Worm (Caenorhabditis elegans) whole organism, L1 larva: Measurements from ENCODE around the gene K01A6.6.

ENCODE experiments used
- C04F5.9 ChIP-seq: sonication (generic microtip); optimal IDR thresholded peaks from 2 replicates; lab custom pipeline; 2016; ENCODE audit warnings: missing genetic modification characterization, missing compliant biosample characterization
- C16A3.4 ChIP-seq: fragments of 150-350 bp; optimal IDR thresholded peaks from 2 replicates; lab custom pipeline; 2014; ENCODE audit warnings: missing biosample characterization, missing genetic modification characterization
- C34B4.2 ChIP-seq: sonication (generic microtip); optimal IDR thresholded peaks from 2 replicates; lab custom pipeline; 2017; ENCODE audit warnings: mild to moderate bottlenecking, missing genetic modification characterization, missing compliant biosample characterization
- Y116A8C.19 ChIP-seq: sonication (generic microtip); optimal IDR thresholded peaks from 2 replicates; lab custom pipeline; 2016; ENCODE audit warnings: missing compliant biosample characterization, missing genetic modification characterization, borderline replicate concordance
- aha-1 ChIP-seq: fragments of 150-350 bp; optimal IDR thresholded peaks from 2 replicates; lab custom pipeline; 2014; ENCODE audit warnings: missing biosample characterization, missing genetic modification characterization
- aly-2 ChIP-seq: fragments of 150-350 bp; optimal IDR thresholded peaks from 2 replicates; lab custom pipeline; 2014; ENCODE audit warnings: missing biosample characterization, missing genetic modification characterization
- blmp-1 ChIP-seq: fragments of 150-350 bp; optimal IDR thresholded peaks from 2 replicates; lab custom pipeline; 2014; ENCODE audit warnings: missing biosample characterization, missing genetic modification characterization
- ceh-8 ChIP-seq: fragments of 200-800 bp; sonication (Bioruptor generic); optimal IDR thresholded peaks from 2 replicates; lab custom pipeline; 2018; ENCODE audit warnings: mild to moderate bottlenecking, missing genetic modification characterization, moderate library complexity, missing compliant biosample characterization
- ceh-88 ChIP-seq: fragments of 200-800 bp; sonication (Bioruptor generic); IDR thresholded peaks from 2 replicates; pipeline ENCODE4 v1.3.6; 2022; ENCODE audit warnings: missing genetic modification characterization, missing compliant biosample characterization
- ceh-90 ChIP-seq: sonication (generic microtip); optimal IDR thresholded peaks from 2 replicates; lab custom pipeline; 2016; ENCODE audit warnings: missing genetic modification characterization, missing compliant biosample characterization
- ces-1 ChIP-seq: fragments of 150-350 bp; optimal IDR thresholded peaks from 2 replicates; lab custom pipeline; 2014; ENCODE audit warnings: missing biosample characterization, missing genetic modification reagents, missing genetic modification characterization
- efl-1 ChIP-seq, 4 experiments: fragments of 150-350 bp; optimal IDR thresholded peaks in 3 of 4; peaks in 1 of 4; 1 replicate in 1 of 4; 2 replicates in 3 of 4; lab custom pipeline; 2014; ENCODE audit warnings: missing biosample characterization in 2 of 4, missing genetic modification characterization in 2 of 4, missing genetic modification reagents in 2 of 4
- egl-13 ChIP-seq: sonication (generic microtip); optimal IDR thresholded peaks from 2 replicates; lab custom pipeline; 2016; ENCODE audit warnings: missing genotype, missing genetic modification reagents, missing genetic modification characterization, missing compliant biosample characterization
- elt-2 ChIP-seq: sonication (generic microtip); optimal IDR thresholded peaks from 2 replicates; lab custom pipeline; 2016; ENCODE audit warnings: missing genetic modification characterization, mild to moderate bottlenecking, inconsistent platforms, missing compliant biosample characterization, missing genetic modification reagents
- elt-3 ChIP-seq, 6 experiments: fragments of 150-350 bp in 1 of 6; sonication (generic microtip); optimal IDR thresholded peaks; 2 replicates each; lab custom pipeline; 2017 to 2018; ENCODE audit warnings: missing biosample characterization in 6 of 6, missing genetic modification characterization in 6 of 6, inconsistent platforms in 1 of 6
- ets-5 ChIP-seq: fragments of 200-800 bp; sonication (Bioruptor generic); IDR thresholded peaks from 2 replicates; pipeline ENCODE4 v1.3.6; 2022; ENCODE audit warnings: missing genetic modification characterization, missing compliant biosample characterization
- fkh-4 ChIP-seq: sonication (generic microtip); optimal IDR thresholded peaks from 2 replicates; lab custom pipeline; 2016; ENCODE audit warnings: missing compliant biosample characterization, missing genetic modification characterization, borderline replicate concordance
- hlh-4 ChIP-seq: sonication (generic microtip); optimal IDR thresholded peaks from 2 replicates; lab custom pipeline; 2016; ENCODE audit warnings: mild to moderate bottlenecking, missing genetic modification characterization, missing compliant biosample characterization
- hpl-2 ChIP-seq: fragments of 150-350 bp; optimal IDR thresholded peaks from 2 replicates; lab custom pipeline; 2014; ENCODE audit warnings: missing biosample characterization, missing genetic modification reagents, missing genetic modification characterization
- irx-1 ChIP-seq: sonication (generic microtip); optimal IDR thresholded peaks from 2 replicates; lab custom pipeline; 2016; ENCODE audit warnings: missing genetic modification characterization, missing compliant biosample characterization
- isw-1 ChIP-seq: fragments of 200-800 bp; sonication (Bioruptor generic); IDR thresholded peaks from 2 replicates; pipeline ENCODE4 v1.3.6; 2022; ENCODE audit warnings: missing genetic modification characterization, missing compliant biosample characterization
- jun-1 ChIP-seq: fragments of 150-350 bp; optimal IDR thresholded peaks from 2 replicates; lab custom pipeline; 2014; ENCODE audit warnings: missing biosample characterization, missing genetic modification reagents, missing genetic modification characterization
- lin-13 ChIP-seq: fragments of 150-350 bp; optimal IDR thresholded peaks from 2 replicates; lab custom pipeline; 2014; ENCODE audit warnings: missing biosample characterization, missing genetic modification reagents, missing genetic modification characterization
- lin-15B ChIP-seq: fragments of 150-350 bp; sonication (generic microtip); optimal IDR thresholded peaks from 3 replicates; lab custom pipeline; 2014; ENCODE audit warnings: missing biosample characterization, missing genetic modification characterization
- lsy-2 ChIP-seq, 2 experiments: fragments of 150-350 bp; optimal IDR thresholded peaks; 2 replicates each; lab custom pipeline; 2014; ENCODE audit warnings: missing biosample characterization in 2 of 2, missing genetic modification characterization in 2 of 2
- mef-2 ChIP-seq: fragments of 150-350 bp; optimal IDR thresholded peaks from 2 replicates; lab custom pipeline; 2014; ENCODE audit warnings: missing biosample characterization, missing genetic modification characterization
- mep-1 ChIP-seq: fragments of 150-350 bp; optimal IDR thresholded peaks from 2 replicates; lab custom pipeline; 2014; ENCODE audit warnings: missing biosample characterization, missing genetic modification characterization
- nhr-11 ChIP-seq: fragments of 150-350 bp; optimal IDR thresholded peaks from 2 replicates; lab custom pipeline; 2014; ENCODE audit warnings: missing biosample characterization, missing genetic modification characterization
- nhr-12 ChIP-seq: sonication (generic microtip); optimal IDR thresholded peaks from 2 replicates; lab custom pipeline; 2017; ENCODE audit warnings: missing biosample characterization, missing genetic modification characterization
- nhr-237 ChIP-seq: fragments of 150-350 bp; optimal IDR thresholded peaks from 2 replicates; lab custom pipeline; 2014; ENCODE audit warnings: missing biosample characterization, missing genetic modification characterization
- nhr-47 ChIP-seq: sonication (generic microtip); optimal IDR thresholded peaks from 2 replicates; lab custom pipeline; 2016; ENCODE audit warnings: mild to moderate bottlenecking, missing genetic modification characterization, moderate library complexity, missing compliant biosample characterization
- nhr-85 ChIP-seq: sonication (generic microtip); peaks from one replicate; lab custom pipeline; 2016; ENCODE audit warnings: missing genetic modification characterization, inconsistent platforms, missing compliant biosample characterization
- pax-3 ChIP-seq: fragments of 200-800 bp; sonication (Bioruptor generic); optimal IDR thresholded peaks from 2 replicates; lab custom pipeline; 2018; ENCODE audit warnings: mild to moderate bottlenecking, missing genetic modification characterization, moderate library complexity, missing compliant biosample characterization
- pqm-1 ChIP-seq: sonication (generic microtip); optimal IDR thresholded peaks from 3 replicates; lab custom pipeline; 2017; ENCODE audit warnings: missing biosample characterization, missing genetic modification characterization
- rnt-1 ChIP-seq: sonication (generic microtip); optimal IDR thresholded peaks from 2 replicates; lab custom pipeline; 2016; ENCODE audit warnings: mild to moderate bottlenecking, missing genetic modification characterization, moderate library complexity, missing compliant biosample characterization
- skn-1 ChIP-seq: fragments of 150-350 bp; optimal IDR thresholded peaks from 2 replicates; lab custom pipeline; 2014; ENCODE audit warnings: missing biosample characterization, missing genetic modification characterization
- sox-4 ChIP-seq: sonication (generic microtip); optimal IDR thresholded peaks from 2 replicates; lab custom pipeline; 2016; ENCODE audit warnings: missing genetic modification characterization, missing compliant biosample characterization
- sptf-1 ChIP-seq: fragments of 150-350 bp; optimal IDR thresholded peaks from 2 replicates; lab custom pipeline; 2014; ENCODE audit warnings: missing biosample characterization, missing genetic modification characterization
- unc-62 ChIP-seq: fragments of 150-350 bp; optimal IDR thresholded peaks from 2 replicates; lab custom pipeline; 2014; ENCODE audit warnings: missing biosample characterization, missing genetic modification reagents, missing genetic modification characterization
- unc-86 ChIP-seq: sonication (generic microtip); optimal IDR thresholded peaks from 2 replicates; lab custom pipeline; 2016; ENCODE audit warnings: missing genetic modification characterization, missing compliant biosample characterization
- unc-98 ChIP-seq: fragments of 200-800 bp; sonication (Bioruptor generic); IDR thresholded peaks from 2 replicates; pipeline ENCODE4 v1.3.6; 2022; ENCODE audit warnings: missing genetic modification characterization, missing compliant biosample characterization
- xbp-1 ChIP-seq: sonication (generic microtip); optimal IDR thresholded peaks from 2 replicates; lab custom pipeline; 2016; ENCODE audit warnings: missing genetic modification characterization, missing compliant biosample characterization
- ztf-11 ChIP-seq, 2 experiments: sonication (generic microtip); optimal IDR thresholded peaks; 2 replicates each; lab custom pipeline; 2016 to 2017; ENCODE audit warnings: missing genetic modification characterization in 2 of 2, missing biosample characterization in 1 of 2, missing compliant biosample characterization in 1 of 2
- ztf-4 ChIP-seq: fragments of 150-350 bp; optimal IDR thresholded peaks from 2 replicates; lab custom pipeline; 2014; ENCODE audit warnings: missing biosample characterization, missing genetic modification characterization

Gene K01A6.6

DNA sequence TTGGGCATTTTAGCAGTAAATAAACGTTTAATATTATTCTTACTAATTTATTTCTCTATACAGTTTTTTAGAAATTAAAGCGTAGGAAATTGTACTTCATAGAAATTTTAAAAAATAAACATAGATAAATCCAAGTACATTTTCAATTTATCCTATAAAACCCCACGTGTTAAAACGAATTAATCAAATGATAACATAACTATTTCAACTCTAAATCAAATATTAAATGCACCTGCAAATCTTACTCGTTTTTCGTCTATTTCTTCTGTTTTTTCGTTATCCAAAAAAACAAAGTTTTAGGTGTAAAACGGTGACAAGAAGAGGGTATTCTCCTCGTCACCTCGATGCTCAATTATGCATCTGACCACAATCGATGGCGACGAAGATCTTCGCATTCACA, at the start of gene K01A6.6:
Gene K01A6.6, plus strand, starts transcription at position 301 of the 400 bp plus-strand sequence.
- TF ChIP-seq pqm-1 (tag; lab: Kevin White, UChicago) = no peak
- no peak for TF ChIP-seq nhr-11 (tag; lab: Kevin White, UChicago)
- TF ChIP-seq jun-1 = no peak
- no peak for TF ChIP-seq ets-5 (GFP tag; lab: Robert Waterston, UW)
- no peak for TF ChIP-seq elt-2 (tag; lab: Kevin White, UChicago)
- no peak for TF ChIP-seq aly-2 (tag; lab: Kevin White, UChicago)
- TF ChIP-seq C34B4.2 (tag; lab: Kevin White, UChicago) = no peak
- TF ChIP-seq ztf-11 (tag; optimal IDR thresholded peaks at IDR 0.05; lab: Kevin White, UChicago) = no peak
- TF ChIP-seq lin-13 (GFP tag; lab: Kevin White, UChicago) = no peak
- no peak for TF ChIP-seq elt-3 (tag; optimal IDR thresholded peaks at IDR 0.05; lab: Kevin White, UChicago)
- no peak for TF ChIP-seq isw-1 (GFP tag; lab: Robert Waterston, UW)
- no peak for TF ChIP-seq aha-1
- no peak for TF ChIP-seq ces-1 (GFP tag; lab: Kevin White, UChicago)
- TF ChIP-seq irx-1 (tag; lab: Kevin White, UChicago) = no peak

- no peak for TF ChIP-seq lin-15B (tag; lab: Kevin White, UChicago)
- TF ChIP-seq ztf-4 (tag; lab: Kevin White, UChicago) = no peak
- TF ChIP-seq blmp-1 (tag; lab: Kevin White, UChicago) = no peak
- TF ChIP-seq C16A3.4 = no peak
- no peak for TF ChIP-seq unc-86 (tag; lab: Kevin White, UChicago)
- TF ChIP-seq hpl-2 (GFP tag; lab: Kevin White, UChicago) = no peak
- no peak for TF ChIP-seq isw-1 (GFP tag; lab: Robert Waterston, UW)
- TF ChIP-seq ceh-88 = no peak
- TF ChIP-seq pax-3 (tag; lab: Kevin White, UChicago) = no peak
- no peak for TF ChIP-seq mef-2 (tag; lab: Kevin White, UChicago)
- no peak for TF ChIP-seq nhr-237
Observed at ce11 chrIV:11688018-11688417, 47.1 kb upstream of the K01A6.6 start, which contains the start of gene ZK792.5. Gene ZK792.5, minus strand, starts transcription at chrIV:11688118.

- TF ChIP-seq unc-98 = no peak
- no peak for TF ChIP-seq Y116A8C.19 (tag; lab: Kevin White, UChicago)
- no peak for TF ChIP-seq nhr-85 (tag; lab: Kevin White, UChicago)
- TF ChIP-seq nhr-12 (tag; lab: Kevin White, UChicago) = no peak
Observed at ce11 chrIV:11690988-11691387, 44.1 kb upstream of the K01A6.6 start, which contains the start of gene let-60. Gene let-60, minus strand, starts transcription at chrIV:11691088.

DNA sequence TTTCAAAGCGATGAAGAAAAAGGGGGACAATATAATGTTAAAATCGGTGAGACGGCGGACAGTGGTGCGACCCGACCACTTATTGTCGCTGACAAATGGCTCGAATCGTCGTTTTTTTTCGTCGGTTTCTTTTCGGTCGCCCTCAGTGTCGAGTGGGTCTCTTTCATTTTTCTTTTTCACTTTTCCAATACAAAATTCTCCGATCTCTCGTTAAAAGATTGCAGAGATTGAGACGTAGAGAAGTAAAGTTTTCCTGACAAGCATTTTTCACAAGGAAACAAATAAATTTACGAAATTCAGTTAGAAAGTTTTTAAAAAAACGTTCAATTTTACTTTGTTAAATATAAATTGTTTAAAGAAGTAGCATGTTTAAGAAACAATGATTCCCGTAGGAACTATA, 43.6 kb upstream of the K01A6.6 start:
- TF ChIP-seq nhr-85 (tag; lab: Kevin White, UChicago) = peak; percentile 59
- TF ChIP-seq unc-62 = no peak
- TF ChIP-seq efl-1 (optimal IDR thresholded peaks at IDR 0.05; lab: Kevin White, UChicago) = no peak
- TF ChIP-seq efl-1 (GFP tag; optimal IDR thresholded peaks at IDR 0.05 in 1 of 2; lab: Kevin White, UChicago) = peak in 1 of 2 experiments; percentile 0
- TF ChIP-seq mep-1 = no peak
- TF ChIP-seq egl-13 (tag; lab: Kevin White, UChicago) = no peak
- peak; percentile 68 for TF ChIP-seq blmp-1 (tag; lab: Kevin White, UChicago)
- peak; percentile 38 for TF ChIP-seq rnt-1 (tag; lab: Kevin White, UChicago)

DNA sequence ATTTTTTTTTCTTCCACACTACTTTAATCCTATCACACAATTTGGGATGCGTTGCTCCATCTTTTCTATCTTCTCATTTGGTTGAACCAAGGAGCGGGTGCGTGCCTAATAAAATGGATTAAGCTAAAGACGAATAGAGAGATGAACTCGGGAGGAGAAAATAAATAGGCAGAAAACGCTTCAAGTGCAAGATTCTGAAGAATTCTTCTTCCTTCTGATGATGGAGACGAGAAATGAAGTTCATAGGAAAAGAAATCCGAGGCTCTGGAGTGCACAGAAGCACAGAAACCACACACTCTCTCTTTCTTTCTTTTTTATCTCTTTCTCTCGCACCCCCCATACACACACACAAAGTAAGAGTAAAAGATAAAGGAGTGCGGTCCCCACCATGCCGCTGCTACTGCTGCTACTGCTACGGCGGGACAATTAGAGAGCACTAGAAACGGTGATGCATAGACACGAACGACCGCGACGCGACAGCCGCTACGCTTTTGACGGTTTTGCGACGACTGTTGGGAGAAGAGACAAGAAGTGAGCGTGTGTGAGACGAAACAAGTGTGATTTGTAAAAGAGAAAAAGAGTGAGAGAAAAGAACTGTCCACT, 43.0 kb upstream of the K01A6.6 start:
- TF ChIP-seq sox-4 (tag; lab: Kevin White, UChicago) (no peak), ceh-90 (tag; lab: Kevin White, UChicago) (no peak), ceh-8 (no peak), skn-1 (peak; percentile 60), nhr-47 (peak; percentile 65), xbp-1 (peak; percentile 64), nhr-85 (tag; lab: Kevin White, UChicago) (peak; percentile 86), mep-1 (peak; percentile 80), lsy-2 (tag; optimal IDR thresholded peaks at IDR 0.05; lab: Kevin White, UChicago) (peak; percentile 60 to 85), lin-15B (tag; lab: Kevin White, UChicago) (no peak), sptf-1 (no peak), blmp-1 (tag; lab: Kevin White, UChicago) (peak; percentile 97), jun-1 (peak; percentile 42), egl-13 (tag; lab: Kevin White, UChicago) (peak; percentile 62), C04F5.9 (tag; lab: Kevin White, UChicago) (no peak), nhr-11 (tag; lab: Kevin White, UChicago) (no peak), irx-1 (tag; lab: Kevin White, UChicago) (peak; percentile 25), aha-1 (no peak), hlh-4 (tag; lab: Kevin White, UChicago) (no peak), ztf-4 (tag; lab: Kevin White, UChicago) (peak; percentile 22), hpl-2 (GFP tag; lab: Kevin White, UChicago) (no peak), fkh-4 (tag; lab: Kevin White, UChicago) (no peak)
